Worm (Caenorhabditis elegans) whole organism, L4/young adult: ENCODE measurements around the gene gsp-1.

ENCODE experiments used
- W03F9.2 ChIP-seq: fragments of 150-350 bp; optimal IDR thresholded peaks from 2 replicates; lab custom pipeline; 2014; ENCODE audit warnings: missing biosample characterization, missing genetic modification characterization
- dao-5 ChIP-seq: sonication (generic microtip); optimal IDR thresholded peaks from 2 replicates; lab custom pipeline; 2016; ENCODE audit warnings: missing genotype, missing genetic modification characterization, moderate library complexity, missing compliant biosample characterization
- him-1 ChIP-seq: sonication (generic microtip); optimal IDR thresholded peaks from 2 replicates; lab custom pipeline; 2016; ENCODE audit warnings: missing genotype, missing genetic modification reagents, missing genetic modification characterization, missing compliant biosample characterization

- TF ChIP-seq him-1 (tag; lab: Kevin White, UChicago), result peak; percentile 91
- peak; percentile 40 for TF ChIP-seq W03F9.2 (tag; lab: Kevin White, UChicago)
- TF ChIP-seq dao-5 (tag; lab: Kevin White, UChicago), result no peak
These were observed 33.2 kb downstream of the gsp-1 start for ce11 chrV:10715158-10716152.
